Worm (Caenorhabditis elegans) whole organism, young adult: ENCODE results near the gene col-162.

Experiments
- B0019.2 ChIP-seq: fragments of 200-800 bp; sonication (Bioruptor generic); conservative IDR thresholded peaks from 2 replicates; pipeline ENCODE4 v1.3.6; 2022; ENCODE audit warnings: missing genetic modification reagents, missing genetic modification characterization, missing compliant biosample characterization
- F23B12.7 ChIP-seq: sonication (generic microtip); optimal IDR thresholded peaks from 2 replicates; lab custom pipeline; 2017; ENCODE audit warnings: missing genetic modification characterization, mild to moderate bottlenecking, missing compliant biosample characterization, antibody characterized with exemption, moderate library complexity; ENCODE audit not compliant: insufficient read depth
- F37B4.10 ChIP-seq: fragments of 200-800 bp; sonication (Bioruptor generic); IDR thresholded peaks from 2 replicates; pipeline ENCODE4 v1.3.6; 2022; ENCODE audit warnings: missing genetic modification characterization, missing compliant biosample characterization
- F55B11.4 ChIP-seq: sonication (generic microtip); optimal IDR thresholded peaks from 2 replicates; lab custom pipeline; 2016; ENCODE audit warnings: missing compliant biosample characterization, missing genetic modification characterization, borderline replicate concordance; ENCODE audit not compliant: insufficient read depth
- F57A8.1 ChIP-seq: fragments of 200-800 bp; sonication (Bioruptor generic); optimal IDR thresholded peaks from 2 replicates; lab custom pipeline; 2018; ENCODE audit warnings: mild to moderate bottlenecking, missing genetic modification characterization, moderate library complexity, missing compliant biosample characterization
- F57C9.4 ChIP-seq: sonication (generic microtip); optimal IDR thresholded peaks from 2 replicates; lab custom pipeline; 2017; ENCODE audit warnings: mild to moderate bottlenecking, missing genetic modification characterization, missing compliant biosample characterization
- T26A5.8 ChIP-seq: sonication (generic microtip); optimal IDR thresholded peaks from 2 replicates; lab custom pipeline; 2016; ENCODE audit warnings: missing genetic modification characterization, missing compliant biosample characterization
- akir-1 ChIP-seq: fragments of 200-800 bp; sonication (Bioruptor generic); optimal IDR thresholded peaks from 2 replicates; lab custom pipeline; 2018; ENCODE audit warnings: mild to moderate bottlenecking, missing genetic modification characterization, moderate library complexity, missing compliant biosample characterization
- atf-7 ChIP-seq: sonication (generic microtip); optimal IDR thresholded peaks from 2 replicates; lab custom pipeline; 2017; ENCODE audit warnings: mild to moderate bottlenecking, missing genetic modification characterization, missing compliant biosample characterization
- attf-3 ChIP-seq: fragments of 200-800 bp; sonication (Bioruptor generic); conservative IDR thresholded peaks from 2 replicates; pipeline ENCODE4 v1.3.6; 2022; ENCODE audit warnings: missing genetic modification reagents, missing genetic modification characterization, missing compliant biosample characterization
- attf-6 ChIP-seq: fragments of 200-800 bp; sonication (Bioruptor generic); IDR thresholded peaks from 2 replicates; pipeline ENCODE4 v1.3.6; 2022; ENCODE audit warnings: missing genetic modification reagents, missing genetic modification characterization, missing compliant biosample characterization
- ceh-27 ChIP-seq: fragments of 200-800 bp; sonication (Bioruptor generic); optimal IDR thresholded peaks from 2 replicates; lab custom pipeline; 2018; ENCODE audit warnings: mild to moderate bottlenecking, missing genetic modification characterization, moderate library complexity, missing compliant biosample characterization
- ceh-79 ChIP-seq: sonication (generic microtip); optimal IDR thresholded peaks from 2 replicates; lab custom pipeline; 2017; ENCODE audit warnings: mild to moderate bottlenecking, missing genetic modification characterization, missing compliant biosample characterization
- efl-1 ChIP-seq: fragments of 150-350 bp; optimal IDR thresholded peaks from 2 replicates; lab custom pipeline; 2014; ENCODE audit warnings: missing biosample characterization, missing genetic modification reagents, missing genetic modification characterization
- hlh-12 ChIP-seq: sonication (generic microtip); optimal IDR thresholded peaks from 2 replicates; lab custom pipeline; 2016; ENCODE audit warnings: missing genetic modification characterization, missing compliant biosample characterization
- hlh-26 ChIP-seq: fragments of 200-800 bp; sonication (Bioruptor generic); conservative IDR thresholded peaks from 2 replicates; pipeline ENCODE4 v1.3.6; 2022; ENCODE audit warnings: missing genetic modification reagents, missing genetic modification characterization, missing compliant biosample characterization
- lag-1 ChIP-seq: fragments of 200-800 bp; sonication (Bioruptor generic); IDR thresholded peaks from 2 replicates; pipeline ENCODE4 v1.3.6; 2022; ENCODE audit warnings: missing genetic modification reagents, missing genetic modification characterization, missing compliant biosample characterization
- lin-40 ChIP-seq: sonication (generic microtip); optimal IDR thresholded peaks from 2 replicates; lab custom pipeline; 2016; ENCODE audit warnings: missing genetic modification characterization, mild to moderate bottlenecking, missing compliant biosample characterization, missing genotype, missing genetic modification reagents
- lin-54 ChIP-seq: fragments of 200-800 bp; sonication (Bioruptor generic); optimal IDR thresholded peaks from 2 replicates; lab custom pipeline; 2018; ENCODE audit warnings: mild to moderate bottlenecking, missing genetic modification characterization, missing compliant biosample characterization
- lir-1 ChIP-seq: fragments of 200-800 bp; sonication (Bioruptor generic); conservative IDR thresholded peaks from 2 replicates; pipeline ENCODE4 v1.3.6; 2022; ENCODE audit warnings: missing genetic modification reagents, missing genetic modification characterization, missing compliant biosample characterization
- lsy-27 ChIP-seq: sonication (generic microtip); optimal IDR thresholded peaks from 2 replicates; lab custom pipeline; 2017; ENCODE audit warnings: missing genetic modification characterization, mild to moderate bottlenecking, missing compliant biosample characterization, antibody characterized with exemption, missing genotype, borderline replicate concordance; ENCODE audit not compliant: insufficient read depth
- madf-10 ChIP-seq: sonication (generic microtip); optimal IDR thresholded peaks from 2 replicates; lab custom pipeline; 2016; ENCODE audit warnings: mild to moderate bottlenecking, missing genetic modification characterization, missing compliant biosample characterization
- madf-3 ChIP-seq: fragments of 200-800 bp; sonication (Bioruptor generic); IDR thresholded peaks from 2 replicates; pipeline ENCODE4 v1.3.6; 2022; ENCODE audit warnings: missing genetic modification reagents, missing genetic modification characterization, missing compliant biosample characterization
- mxl-1 ChIP-seq: sonication (generic microtip); optimal IDR thresholded peaks from 2 replicates; lab custom pipeline; 2016; ENCODE audit warnings: missing genetic modification characterization, missing compliant biosample characterization
- nhr-80 ChIP-seq: sonication (generic microtip); optimal IDR thresholded peaks from 2 replicates; lab custom pipeline; 2016; ENCODE audit warnings: missing genetic modification characterization, missing compliant biosample characterization
- nhr-90 ChIP-seq: sonication (generic microtip); optimal IDR thresholded peaks from 2 replicates; lab custom pipeline; 2016; ENCODE audit warnings: missing genotype, mild to moderate bottlenecking, missing genetic modification characterization, missing compliant biosample characterization
- pbrm-1 ChIP-seq: fragments of 200-800 bp; sonication (Bioruptor generic); IDR thresholded peaks from 2 replicates; pipeline ENCODE4 v1.3.6; 2022; ENCODE audit warnings: missing genetic modification reagents, missing genetic modification characterization, missing compliant biosample characterization
- pha-4 ChIP-seq: fragments of 150-350 bp; sonication (generic microtip); optimal IDR thresholded peaks from 2 replicates; lab custom pipeline; 2014; ENCODE audit warnings: missing biosample characterization, missing genetic modification reagents, missing genetic modification characterization
- rcor-1 ChIP-seq: fragments of 200-800 bp; sonication (Bioruptor generic); IDR thresholded peaks from 2 replicates; pipeline ENCODE4 v1.3.6; 2022; ENCODE audit warnings: missing genetic modification reagents, missing genetic modification characterization, missing compliant biosample characterization
- repo-1 ChIP-seq: sonication (generic microtip); optimal IDR thresholded peaks from 2 replicates; lab custom pipeline; 2017; ENCODE audit warnings: mild to moderate bottlenecking, missing genetic modification characterization, missing compliant biosample characterization
- sdz-38 ChIP-seq: sonication (generic microtip); optimal IDR thresholded peaks from 2 replicates; lab custom pipeline; 2016; ENCODE audit warnings: missing genotype, missing genetic modification characterization, missing compliant biosample characterization
- snpc-1.3 ChIP-seq: sonication (generic microtip); optimal IDR thresholded peaks from 2 replicates; lab custom pipeline; 2017; ENCODE audit warnings: missing genetic modification characterization, mild to moderate bottlenecking, missing compliant biosample characterization, antibody characterized with exemption, moderate library complexity, missing genotype, missing genetic modification reagents; ENCODE audit not compliant: insufficient read depth
- snpc-3.4 ChIP-seq: sonication (generic microtip); optimal IDR thresholded peaks from 2 replicates; lab custom pipeline; 2017; ENCODE audit warnings: missing genetic modification characterization, mild to moderate bottlenecking, missing compliant biosample characterization, antibody characterized with exemption, moderate library complexity, missing genotype, missing genetic modification reagents
- snpc-4 ChIP-seq, 5 experiments: fragments of 150-350 bp in 1 of 5; sonication (generic microtip) in 4 of 5; optimal IDR thresholded peaks; 2 replicates each; lab custom pipeline; 2014 to 2018; ENCODE audit warnings: missing genetic modification characterization in 5 of 5, missing biosample characterization in 3 of 5, antibody characterized with exemption in 2 of 5, mild to moderate bottlenecking in 2 of 5, missing compliant biosample characterization in 2 of 5, missing genotype in 2 of 5, moderate library complexity in 2 of 5, missing genetic modification reagents in 1 of 5
- somi-1 ChIP-seq: fragments of 200-800 bp; sonication (Bioruptor generic); optimal IDR thresholded peaks from 2 replicates; lab custom pipeline; 2018; ENCODE audit warnings: mild to moderate bottlenecking, missing genetic modification characterization, missing compliant biosample characterization
- sptf-2 ChIP-seq: fragments of 200-800 bp; sonication (Bioruptor generic); optimal IDR thresholded peaks from 2 replicates; lab custom pipeline; 2018; ENCODE audit warnings: mild to moderate bottlenecking, missing genetic modification characterization, missing compliant biosample characterization
- unc-62 ChIP-seq: fragments of 150-350 bp; optimal IDR thresholded peaks from 2 replicates; lab custom pipeline; 2014; ENCODE audit warnings: missing biosample characterization, missing genetic modification reagents, missing genetic modification characterization
- xnd-1 ChIP-seq: sonication (generic microtip); optimal IDR thresholded peaks from 2 replicates; lab custom pipeline; 2016; ENCODE audit warnings: missing genotype, missing genetic modification reagents, missing genetic modification characterization, missing compliant biosample characterization
- zfh-2 ChIP-seq: fragments of 200-800 bp; sonication (Bioruptor generic); conservative IDR thresholded peaks from 2 replicates; pipeline ENCODE4 v1.3.6; 2022; ENCODE audit warnings: missing genetic modification reagents, missing genetic modification characterization, missing compliant biosample characterization
- zim-3 ChIP-seq: sonication (generic microtip); optimal IDR thresholded peaks from 2 replicates; lab custom pipeline; 2017; ENCODE audit warnings: mild to moderate bottlenecking, missing genetic modification characterization, moderate library complexity, missing compliant biosample characterization

Gene col-162

DNA sequence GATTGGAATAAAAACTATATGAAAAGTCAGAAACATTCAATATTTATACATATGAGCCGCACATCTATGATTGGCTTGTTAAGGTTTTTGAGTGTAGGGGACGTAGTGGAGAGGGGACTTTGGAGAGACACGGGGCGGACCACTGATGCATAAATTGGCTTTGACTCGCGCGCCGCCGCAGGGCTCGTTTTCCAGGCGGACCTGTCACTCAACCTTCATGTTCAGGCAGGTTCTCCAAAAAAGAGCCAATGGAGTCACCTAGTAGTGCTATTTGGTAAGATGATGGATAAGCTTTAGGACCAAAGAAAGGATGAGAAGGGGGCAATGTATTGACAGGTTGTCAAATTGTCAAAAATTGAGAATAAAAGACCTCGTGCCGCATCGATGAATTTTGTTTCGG lies 46.8 kb upstream of the col-162 start:
- TF ChIP-seq pbrm-1 (0 out of 2 replicates have a peak, but pooled peaks have one; percentile 29), zim-3 (tag; lab: Kevin White, UChicago) (no peak), snpc-3.4 (tag; lab: Kevin White, UChicago) (no peak), pha-4 (tag; lab: Kevin White, UChicago) (no peak), nhr-90 (tag; lab: Kevin White, UChicago) (no peak), snpc-1.3 (tag; lab: Kevin White, UChicago) (no peak), repo-1 (tag; lab: Kevin White, UChicago) (no peak)
- TF ChIP-seq, all 124 proteins: peak for 1

DNA sequence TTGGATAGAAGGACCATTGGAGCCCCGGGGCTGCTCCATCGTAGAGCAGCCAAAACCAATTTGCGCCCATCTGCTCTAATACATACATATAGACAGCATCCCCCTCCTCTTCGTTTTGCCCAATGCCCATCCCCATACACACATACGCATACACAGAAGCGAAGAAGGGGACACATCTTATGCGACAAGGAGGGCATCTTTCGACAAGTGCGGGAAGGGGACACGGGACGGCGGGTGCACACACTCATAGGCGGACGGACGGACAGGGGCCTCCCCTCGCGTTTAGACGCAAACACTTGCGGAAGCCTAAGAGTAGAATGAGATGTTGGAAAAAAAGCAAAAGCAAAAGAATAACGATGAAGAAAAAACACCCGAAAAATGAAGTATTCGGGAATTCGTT lies 45.3 kb upstream of the col-162 start:
- TF ChIP-seq ceh-27 (peak; percentile 80), nhr-80 (tag; lab: Kevin White, UChicago) (no peak), lir-1 (GFP tag; lab: Robert Waterston, UW) (no peak), lin-40 (tag; lab: Kevin White, UChicago) (no peak), hlh-12 (tag; lab: Kevin White, UChicago) (no peak), F23B12.7 (no peak), xnd-1 (no peak), akir-1 (GFP tag; lab: Kevin White, UChicago) (no peak), attf-6 (GFP tag; lab: Robert Waterston, UW) (no peak), F57C9.4 (tag; lab: Kevin White, UChicago) (no peak), B0019.2 (GFP tag; lab: Robert Waterston, UW) (no peak), unc-62 (no peak), lin-54 (GFP tag; lab: Kevin White, UChicago) (no peak), T26A5.8 (tag; lab: Kevin White, UChicago) (no peak), hlh-26 (GFP tag; lab: Robert Waterston, UW) (no peak), zfh-2 (GFP tag; lab: Robert Waterston, UW) (peak; percentile 67), somi-1 (peak; percentile 59), rcor-1 (GFP tag; lab: Robert Waterston, UW) (0 out of 2 replicates have a peak, but pooled peaks have one; percentile 16), snpc-4 (GFP tag; optimal IDR thresholded peaks at IDR 0.05; lab: Kevin White, UChicago) (no peak), snpc-4 (tag; optimal IDR thresholded peaks at IDR 0.05; lab: Kevin White, UChicago) (no peak), atf-7 (no peak), ceh-79 (tag; lab: Kevin White, UChicago) (peak; percentile 8), madf-10 (no peak)

DNA sequence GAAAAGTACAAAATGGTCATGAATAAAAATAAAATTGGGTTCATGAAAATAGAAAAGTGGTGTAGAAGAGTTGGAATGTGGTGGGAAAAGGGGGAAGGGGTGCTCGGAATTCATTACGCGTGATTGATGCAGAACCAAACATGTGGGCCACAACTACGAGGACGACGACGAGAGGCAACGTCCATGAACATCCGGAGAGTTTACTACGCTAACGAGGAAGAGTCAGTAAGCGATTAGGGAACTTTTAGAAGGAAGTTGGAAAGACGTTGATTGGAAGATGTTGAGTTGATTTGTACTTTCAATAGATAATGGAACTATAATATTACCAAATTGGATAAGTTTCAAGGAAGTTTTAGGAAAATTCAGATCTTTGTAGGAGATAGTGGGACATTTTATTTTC lies 40.1 kb upstream of the col-162 start:
- no peak for TF ChIP-seq snpc-3.4 (tag; lab: Kevin White, UChicago)
- TF ChIP-seq F57A8.1 (GFP tag; lab: Kevin White, UChicago) = no peak
- no peak for TF ChIP-seq akir-1 (GFP tag; lab: Kevin White, UChicago)
- TF ChIP-seq zim-3 (tag; lab: Kevin White, UChicago) = no peak
- no peak for TF ChIP-seq attf-6 (GFP tag; lab: Robert Waterston, UW)
- no peak for TF ChIP-seq madf-10
- TF ChIP-seq madf-3 (GFP tag; lab: Robert Waterston, UW) = no peak
- TF ChIP-seq ceh-79 (tag; lab: Kevin White, UChicago) = no peak
- no peak for TF ChIP-seq F55B11.4 (tag; lab: Kevin White, UChicago)
- TF ChIP-seq F37B4.10 (GFP tag; lab: Robert Waterston, UW) = no peak
- TF ChIP-seq mxl-1 (tag; lab: Kevin White, UChicago) = no peak
- TF ChIP-seq lsy-27 = no peak
- no peak for TF ChIP-seq attf-3 (GFP tag; lab: Robert Waterston, UW)
- no peak for TF ChIP-seq atf-7
- TF ChIP-seq lag-1 (GFP tag; lab: Robert Waterston, UW) = no peak
- no peak for TF ChIP-seq efl-1 (GFP tag; lab: Kevin White, UChicago)
- TF ChIP-seq sdz-38 (tag; lab: Kevin White, UChicago) = no peak
- TF ChIP-seq sptf-2 (GFP tag; lab: Kevin White, UChicago) = no peak
- TF ChIP-seq F23B12.7 = no peak
